Fruit fly (Drosophila melanogaster) whole organism, embryonic: ENCODE data around the gene CG32299.

Source experiments
- ATbp ChIP-seq: fragments of 200-800 bp; sonication (Bioruptor generic); optimal IDR thresholded peaks from 2 replicates; lab custom pipeline; 2017; ENCODE audit warnings: missing biosample characterization, mild to moderate bottlenecking, missing genetic modification characterization, missing genetic modification reagents
- Antp ChIP-seq: fragments of 200-800 bp; sonication (Bioruptor generic); optimal IDR thresholded peaks from 3 replicates; lab custom pipeline; 2016; ENCODE audit warnings: missing biosample characterization, missing genetic modification characterization
- CG10543 ChIP-seq: fragments of 200-800 bp; sonication (Bioruptor generic); optimal IDR thresholded peaks from 3 replicates; lab custom pipeline; 2017; ENCODE audit warnings: missing biosample characterization, mild to moderate bottlenecking, missing genetic modification characterization, moderate library complexity
- CG12236 ChIP-seq: fragments of 200-800 bp; sonication (Bioruptor generic); optimal IDR thresholded peaks from 2 replicates; lab custom pipeline; 2016; ENCODE audit warnings: missing biosample characterization, missing genetic modification characterization
- CG12299 ChIP-seq: fragments of 200-800 bp; sonication (Bioruptor generic); optimal IDR thresholded peaks from 2 replicates; lab custom pipeline; 2018; ENCODE audit warnings: missing biosample characterization, mild to moderate bottlenecking, missing genetic modification characterization
- CG15011 ChIP-seq: fragments of 200-800 bp; sonication (Bioruptor generic); optimal IDR thresholded peaks from 3 replicates; lab custom pipeline; 2018; ENCODE audit warnings: missing biosample characterization, mild to moderate bottlenecking, missing genetic modification characterization
- CG17186 ChIP-seq: fragments of 200-800 bp; sonication (Bioruptor generic); optimal IDR thresholded peaks from 3 replicates; lab custom pipeline; 2017; ENCODE audit warnings: missing biosample characterization, missing genetic modification reagents, missing genetic modification characterization
- CG17612 ChIP-seq: fragments of 200-800 bp; sonication (Bioruptor generic); IDR thresholded peaks from 2 replicates; pipeline ENCODE4 v1.3.6; 2022; ENCODE audit warnings: missing biosample characterization, missing genetic modification characterization
- CG1832 ChIP-seq: fragments of 200-800 bp; sonication (Bioruptor generic); optimal IDR thresholded peaks from 2 replicates; lab custom pipeline; 2017; ENCODE audit warnings: missing biosample characterization, mild to moderate bottlenecking, missing genetic modification characterization, inconsistent platforms
- CG18619 ChIP-seq: fragments of 200-800 bp; sonication (Bioruptor generic); optimal IDR thresholded peaks from 3 replicates; lab custom pipeline; 2017; ENCODE audit warnings: missing biosample characterization, mild to moderate bottlenecking, missing genetic modification characterization
- CG2129 ChIP-seq: fragments of 200-800 bp; sonication (Bioruptor generic); IDR thresholded peaks from 2 replicates; pipeline ENCODE4 v1.3.6; 2022; ENCODE audit warnings: missing biosample characterization, missing genetic modification characterization; ENCODE audit not compliant: partially characterized antibody
- CG2678 ChIP-seq: fragments of 200-800 bp; sonication (Bioruptor generic); optimal IDR thresholded peaks from 3 replicates; lab custom pipeline; 2019; ENCODE audit warnings: missing biosample characterization, mild to moderate bottlenecking, missing genetic modification characterization, moderate library complexity
- CG34224 ChIP-seq: fragments of 200-800 bp; sonication (Bioruptor generic); IDR thresholded peaks from 3 replicates; pipeline ENCODE4 v1.3.6; 2022; ENCODE audit warnings: missing biosample characterization, missing genetic modification characterization; ENCODE audit not compliant: partially characterized antibody
- CG4730 ChIP-seq: fragments of 200-800 bp; sonication (Bioruptor generic); IDR thresholded peaks from 2 replicates; pipeline ENCODE4 v1.3.6; 2022; ENCODE audit warnings: missing biosample characterization, missing genetic modification characterization
- CG6254 ChIP-seq: fragments of 200-800 bp; sonication (Bioruptor generic); optimal IDR thresholded peaks from 3 replicates; lab custom pipeline; 2017; ENCODE audit warnings: mild to moderate bottlenecking, missing biosample characterization, missing genetic modification reagents, missing genetic modification characterization
- CG9609 ChIP-seq: fragments of 200-800 bp; sonication (Bioruptor generic); optimal IDR thresholded peaks from 3 replicates; lab custom pipeline; 2016; ENCODE audit warnings: missing biosample characterization, missing genetic modification characterization
- CG9727 ChIP-seq: fragments of 200-800 bp; sonication (Bioruptor generic); optimal IDR thresholded peaks from 3 replicates; lab custom pipeline; 2017; ENCODE audit warnings: missing biosample characterization, mild to moderate bottlenecking, missing genetic modification characterization
- Dek ChIP-seq: fragments of 200-800 bp; sonication (Bioruptor generic); optimal IDR thresholded peaks from 3 replicates; lab custom pipeline; 2019; ENCODE audit warnings: missing biosample characterization, mild to moderate bottlenecking, missing genetic modification characterization, moderate library complexity
- Dfd ChIP-seq, 2 experiments: fragments of >200 bp; optimal IDR thresholded peaks; 2 replicates each; lab custom pipeline; 2017; ENCODE audit warnings: missing biosample characterization in 2 of 2, missing genetic modification characterization in 2 of 2
- Ets65A ChIP-seq: fragments of 200-800 bp; sonication (Bioruptor generic); peaks from one replicate; lab custom pipeline; 2016; ENCODE audit warnings: missing biosample characterization, missing genetic modification characterization
- Gsc ChIP-seq: fragments of 200-800 bp; sonication (Bioruptor generic); IDR thresholded peaks from 2 replicates; pipeline ENCODE4 v1.3.6; 2022; ENCODE audit warnings: missing biosample characterization, missing genetic modification characterization
- Gug ChIP-seq: fragments of 200-800 bp; sonication (Bioruptor generic); IDR thresholded peaks from 4 replicates; pipeline ENCODE4 v1.3.6; 2022; ENCODE audit warnings: missing biosample characterization, missing genetic modification characterization
- HLHmδ ChIP-seq: fragments of 200-800 bp; sonication (Bioruptor generic); optimal IDR thresholded peaks from 2 replicates; lab custom pipeline; 2018; ENCODE audit warnings: missing biosample characterization, mild to moderate bottlenecking, missing genetic modification characterization, moderate library complexity
- Hr78 ChIP-seq, 2 experiments: fragments of 200-800 bp in 1 of 2; fragments of >200 bp in 1 of 2; sonication (Bioruptor generic) in 1 of 2; optimal IDR thresholded peaks; 2 replicates each; lab custom pipeline; 2017 to 2019; ENCODE audit warnings: missing biosample characterization in 2 of 2, missing genetic modification characterization in 2 of 2, mild to moderate bottlenecking in 1 of 2, moderate library complexity in 1 of 2
- Kr ChIP-seq: fragments of 200-800 bp; sonication (Bioruptor generic); optimal IDR thresholded peaks from 2 replicates; lab custom pipeline; 2017; ENCODE audit warnings: missing biosample characterization, mild to moderate bottlenecking, missing genetic modification characterization
- Myb ChIP-seq: fragments of 200-800 bp; sonication (Bioruptor generic); optimal IDR thresholded peaks from 2 replicates; lab custom pipeline; 2016; ENCODE audit warnings: missing biosample characterization, missing genetic modification characterization
- NFAT ChIP-seq: fragments of 200-800 bp; sonication (Bioruptor generic); IDR thresholded peaks from 2 replicates; pipeline ENCODE4 v1.3.6; 2022; ENCODE audit warnings: missing biosample characterization, missing genetic modification characterization
- Nf-YC ChIP-seq: fragments of 200-800 bp; optimal IDR thresholded peaks from 3 replicates; lab custom pipeline; 2019; ENCODE audit warnings: missing biosample characterization, mild to moderate bottlenecking, missing genetic modification characterization, moderate library complexity
- Poxn ChIP-seq: fragments of 200-800 bp; sonication (Bioruptor generic); IDR thresholded peaks from 2 replicates; pipeline ENCODE4 v1.3.6; 2022; ENCODE audit warnings: missing biosample characterization, missing genetic modification characterization
- Scr ChIP-seq: fragments of 200-800 bp; sonication (Bioruptor generic); IDR thresholded peaks from 2 replicates; pipeline ENCODE4 v1.3.6; 2022; ENCODE audit warnings: missing biosample characterization, missing genetic modification characterization; ENCODE audit not compliant: partially characterized antibody
- Sox100B ChIP-seq: fragments of 200-800 bp; sonication (Bioruptor generic); optimal IDR thresholded peaks from 3 replicates; lab custom pipeline; 2018; ENCODE audit warnings: missing biosample characterization, mild to moderate bottlenecking, missing genetic modification characterization
- Sry-δ ChIP-seq: fragments of 200-800 bp; sonication (Bioruptor generic); optimal IDR thresholded peaks from 2 replicates; lab custom pipeline; 2016; ENCODE audit warnings: missing biosample characterization, missing genetic modification characterization
- TFAM ChIP-seq: fragments of 200-800 bp; sonication (Bioruptor generic); optimal IDR thresholded peaks from 2 replicates; lab custom pipeline; 2017; ENCODE audit warnings: missing biosample characterization, missing genetic modification characterization, inconsistent platforms
- Vsx1 ChIP-seq: fragments of 200-800 bp; sonication (Bioruptor generic); optimal IDR thresholded peaks from 2 replicates; lab custom pipeline; 2017; ENCODE audit warnings: missing biosample characterization, mild to moderate bottlenecking, missing genetic modification characterization, missing genetic modification reagents
- amos ChIP-seq: fragments of 200-800 bp; sonication (Bioruptor generic); IDR thresholded peaks from 2 replicates; pipeline ENCODE4 v1.3.6; 2022; ENCODE audit warnings: missing biosample characterization, missing genetic modification characterization; ENCODE audit not compliant: partially characterized antibody
- corto ChIP-seq: fragments of 200-800 bp; sonication (Bioruptor generic); optimal IDR thresholded peaks from 2 replicates; lab custom pipeline; 2016; ENCODE audit warnings: missing biosample characterization, mild to moderate bottlenecking, missing genetic modification characterization, moderate library complexity
- crol ChIP-seq: fragments of 200-800 bp; sonication (Bioruptor generic); IDR thresholded peaks from 2 replicates; pipeline ENCODE4 v1.3.6; 2022; ENCODE audit warnings: missing biosample characterization, missing genetic modification characterization
- dmrt99B ChIP-seq: fragments of 200-800 bp; sonication (Bioruptor generic); optimal IDR thresholded peaks from 2 replicates; lab custom pipeline; 2018; ENCODE audit warnings: missing biosample characterization, mild to moderate bottlenecking, missing genetic modification characterization, moderate library complexity
- dysf ChIP-seq: fragments of 200-800 bp; sonication (Bioruptor generic); IDR thresholded peaks from 3 replicates; pipeline ENCODE4 v1.3.6; 2022; ENCODE audit warnings: missing biosample characterization, missing genetic modification characterization
- emc ChIP-seq: fragments of 200-800 bp; sonication (Bioruptor generic); optimal IDR thresholded peaks from 2 replicates; lab custom pipeline; 2016; ENCODE audit warnings: missing biosample characterization, missing genetic modification characterization
- fd3F ChIP-seq: fragments of 200-800 bp; sonication (Bioruptor generic); optimal IDR thresholded peaks from 2 replicates; lab custom pipeline; 2018; ENCODE audit warnings: missing biosample characterization, mild to moderate bottlenecking, missing genetic modification characterization, moderate library complexity
- hb ChIP-seq: fragments of 200-800 bp; sonication (Bioruptor generic); IDR thresholded peaks from 3 replicates; pipeline ENCODE4 v1.3.6; 2022; ENCODE audit warnings: missing biosample characterization, missing genetic modification characterization; ENCODE audit not compliant: partially characterized antibody
- nmo ChIP-seq: fragments of 200-800 bp; sonication (Bioruptor generic); optimal IDR thresholded peaks from 2 replicates; lab custom pipeline; 2018; ENCODE audit warnings: missing biosample characterization, mild to moderate bottlenecking, missing genetic modification characterization, moderate library complexity
- pros ChIP-seq: fragments of 200-800 bp; sonication (Bioruptor generic); optimal IDR thresholded peaks from 3 replicates; lab custom pipeline; 2019; ENCODE audit warnings: missing biosample characterization, mild to moderate bottlenecking, missing genetic modification characterization, moderate library complexity
- psq ChIP-seq: fragments of 200-800 bp; sonication (Bioruptor generic); optimal IDR thresholded peaks from 2 replicates; lab custom pipeline; 2017; ENCODE audit warnings: missing biosample characterization, missing genetic modification characterization
- ro ChIP-seq: fragments of 200-800 bp; sonication (Bioruptor generic); IDR thresholded peaks from 2 replicates; pipeline ENCODE4 v1.3.6; 2022; ENCODE audit warnings: missing biosample characterization, missing genetic modification characterization
- sob ChIP-seq: fragments of 200-800 bp; sonication (Bioruptor generic); IDR thresholded peaks from 2 replicates; pipeline ENCODE4 v1.3.6; 2022; ENCODE audit warnings: missing biosample characterization, missing genetic modification characterization
- wdn ChIP-seq: fragments of 200-800 bp; sonication (Bioruptor generic); IDR thresholded peaks from 2 replicates; pipeline ENCODE4 v1.3.6; 2022; ENCODE audit warnings: missing biosample characterization, missing genetic modification characterization
- yki ChIP-seq: fragments of >200 bp; optimal IDR thresholded peaks from 3 replicates; lab custom pipeline; 2018
- z ChIP-seq: fragments of 200-800 bp; sonication (Bioruptor generic); IDR thresholded peaks from 3 replicates; pipeline ENCODE4 v1.3.6; 2022; ENCODE audit warnings: missing biosample characterization, missing genetic modification characterization
- zen ChIP-seq: fragments of 200-800 bp; sonication (Bioruptor generic); optimal IDR thresholded peaks from 3 replicates; lab custom pipeline; 2018; ENCODE audit warnings: missing biosample characterization, mild to moderate bottlenecking, missing genetic modification characterization, moderate library complexity

Gene CG32299

DNA sequence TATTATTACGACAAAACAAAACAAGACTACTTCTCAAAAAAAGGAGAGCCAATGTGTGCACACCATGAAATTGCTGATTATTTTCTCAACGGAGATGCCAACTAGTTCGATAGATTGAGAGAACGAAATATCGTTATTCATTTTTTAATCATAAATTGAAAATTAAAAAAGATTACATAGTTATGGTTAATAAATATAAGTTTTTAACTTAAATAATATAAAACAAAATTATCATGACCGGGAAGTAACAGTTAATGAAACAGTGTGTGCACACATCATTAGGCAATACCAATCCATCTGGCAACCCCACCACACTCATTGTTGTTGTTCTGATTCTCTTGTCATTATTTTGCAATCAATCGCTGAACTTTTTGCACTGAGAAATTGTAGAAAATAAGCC, 18.9 kb downstream of the CG32299 start, which contains the start of the genes CG1317 and CG8993 (continued):
- no peak for TF ChIP-seq Vsx1 (GFP tag; lab: Kevin White, UChicago)
- no peak for TF ChIP-seq CG2678
- no peak for TF ChIP-seq Hr78 (GFP tag; optimal IDR thresholded peaks at IDR 0.05; lab: Kevin White, UChicago)
- TF ChIP-seq dmrt99B = peak; percentile 19
- TF ChIP-seq NFAT (GFP tag; lab: Robert Waterston, UW) = no peak
- TF ChIP-seq Myb (GFP tag; lab: Kevin White, UChicago) = no peak
- TF ChIP-seq CG15011 (GFP tag; lab: Kevin White, UChicago) = no peak
- TF ChIP-seq Scr (GFP tag; lab: Robert Waterston, UW) = peak; percentile 80
- peak; percentile 42 for TF ChIP-seq CG10543 (GFP tag; lab: Kevin White, UChicago)
- no peak for TF ChIP-seq z (GFP tag; lab: Robert Waterston, UW)
- TF ChIP-seq Sry-δ = peak; percentile 25
- no peak for TF ChIP-seq wdn (GFP tag; lab: Robert Waterston, UW)
- peak; percentile 64 for TF ChIP-seq amos (GFP tag; lab: Robert Waterston, UW)
- TF ChIP-seq HLHmδ (GFP tag; lab: Kevin White, UChicago) = no peak
- TF ChIP-seq CG12236 (GFP tag; lab: Kevin White, UChicago) = no peak
- no peak for TF ChIP-seq yki (lab: Kevin White, UChicago)
- no peak for TF ChIP-seq TFAM
- peak; percentile 46 for TF ChIP-seq CG12299 (tag; lab: Kevin White, UChicago)
- no peak for TF ChIP-seq ATbp (GFP tag; lab: Kevin White, UChicago)
- no peak for TF ChIP-seq Poxn (GFP tag; lab: Robert Waterston, UW)
- peak; percentile 89 for TF ChIP-seq zen (tag; lab: Kevin White, UChicago)
- TF ChIP-seq CG17612 (GFP tag; lab: Robert Waterston, UW) = no peak
- no peak for TF ChIP-seq Sox100B
- TF ChIP-seq Kr (GFP tag; lab: Kevin White, UChicago) = no peak
- no peak for TF ChIP-seq hb
- no peak for TF ChIP-seq CG9609 (GFP tag; lab: Kevin White, UChicago)
- TF ChIP-seq CG9727 (GFP tag; lab: Kevin White, UChicago) = peak; percentile 61
- TF ChIP-seq CG6254 (GFP tag; lab: Kevin White, UChicago) = peak; percentile 24
- no peak for TF ChIP-seq CG1832
- TF ChIP-seq CG4730 (GFP tag; lab: Robert Waterston, UW) = 0 out of 2 replicates have a peak, but pooled peaks have one; percentile 8
- TF ChIP-seq CG34224 (GFP tag; lab: Robert Waterston, UW) = peak; percentile 67
- peak; percentile 4 for TF ChIP-seq corto (GFP tag; lab: Kevin White, UChicago)
- peak; percentile 41 for TF ChIP-seq Dek (tag; lab: Kevin White, UChicago)
- TF ChIP-seq Gug (GFP tag; lab: Robert Waterston, UW) = peak; percentile 36; the same call in 1 of the 4 replicates
- TF ChIP-seq Dfd (GFP tag; optimal IDR thresholded peaks at IDR 0.05; lab: Kevin White, UChicago) = peak in 1 of 2 experiments; percentile 42
- TF ChIP-seq crol (GFP tag; lab: Robert Waterston, UW) = no peak
- peak; percentile 79 for TF ChIP-seq nmo (GFP tag; lab: Kevin White, UChicago)
- TF ChIP-seq fd3F (GFP tag; lab: Kevin White, UChicago) = peak; percentile 1
- TF ChIP-seq Antp = no peak
- TF ChIP-seq ro (GFP tag; lab: Robert Waterston, UW) = no peak
- peak; percentile 25 for TF ChIP-seq CG17186 (GFP tag; lab: Kevin White, UChicago)
- TF ChIP-seq pros (GFP tag; lab: Kevin White, UChicago) = no peak
- peak; percentile 54 for TF ChIP-seq Nf-YC (tag; lab: Kevin White, UChicago)
- no peak for TF ChIP-seq Gsc (GFP tag; lab: Robert Waterston, UW)
- no peak for TF ChIP-seq emc
- no peak for TF ChIP-seq CG18619 (GFP tag; lab: Kevin White, UChicago)
- TF ChIP-seq psq (GFP tag; lab: Kevin White, UChicago) = no peak
- TF ChIP-seq sob (GFP tag; lab: Robert Waterston, UW) = peak; percentile 58
- peak; percentile 50 for TF ChIP-seq CG2129 (GFP tag; lab: Robert Waterston, UW)
- no peak for TF ChIP-seq Ets65A
- TF ChIP-seq dysf = peak; percentile 38; the same call in 2 of the 3 replicates
